Worm (Caenorhabditis elegans): ENCODE data around the gene F59A6.2.

DNA sequence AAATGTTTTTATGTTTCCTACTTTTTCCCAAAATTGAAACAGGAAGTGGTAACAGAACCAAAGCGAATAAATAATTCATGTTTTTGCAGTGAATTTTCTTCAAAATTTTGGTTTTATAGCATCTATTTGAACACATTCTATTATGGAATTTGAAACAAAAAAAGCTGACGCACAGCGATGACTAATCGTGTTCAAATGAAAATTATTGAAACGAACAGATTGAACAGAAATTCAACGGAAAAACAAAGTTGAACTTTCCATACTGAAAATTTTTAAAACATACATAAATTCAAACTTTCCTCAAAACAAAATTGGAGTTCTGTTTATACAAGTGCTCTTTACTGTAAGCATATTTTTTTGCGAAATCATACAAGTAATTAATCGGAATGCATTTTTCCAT is 2.5 kb upstream of the F59A6.2 start, which contains the start of gene F59A6.12:
- TF ChIP-seq unc-62 (GFP tag; optimal IDR thresholded peaks at IDR 0.05) (no peak), mdl-1 (tag; optimal IDR thresholded peaks at IDR 0.05) (no peak), crh-2 (tag; optimal IDR thresholded peaks at IDR 0.05) (no peak), blmp-1 (tag; optimal IDR thresholded peaks at IDR 0.05; ENCODE audit: insufficient read depth) (no peak), ZK546.5 (tag; optimal IDR thresholded peaks at IDR 0.05) (no peak), lin-39 (tag; optimal IDR thresholded peaks at IDR 0.05) (no peak), nhr-11 (tag; optimal IDR thresholded peaks at IDR 0.05) (no peak), unc-39 (tag; optimal IDR thresholded peaks at IDR 0.05) (no peak), aly-2 (tag; optimal IDR thresholded peaks at IDR 0.05) (no peak), lsy-2 (tag; optimal IDR thresholded peaks at IDR 0.05) (no peak), peb-1 (tag; optimal IDR thresholded peaks at IDR 0.05) (no peak)
